Comparison of ENCODE assay signal across 1 fruit fly cellular context in the genomic region with DNA sequence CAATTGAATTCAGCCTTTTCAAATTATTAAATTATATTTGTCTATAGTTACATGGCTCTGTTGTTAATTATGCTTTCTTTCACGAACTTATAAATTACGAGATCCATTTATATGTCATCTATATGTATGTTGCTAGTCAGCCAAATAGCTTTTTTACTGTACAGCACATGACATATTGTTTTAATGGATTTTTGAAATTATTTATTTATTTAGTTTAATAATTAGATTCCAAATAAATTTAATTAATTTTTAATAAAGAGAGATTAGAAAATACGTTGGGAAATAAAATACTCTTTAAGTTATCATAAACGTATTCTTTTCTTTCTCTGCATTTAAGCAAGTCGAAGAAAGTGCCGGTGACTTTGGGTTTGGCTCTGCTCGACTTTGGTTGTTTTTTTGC.
TF ChIP-seq lines count a peak whose summit lies in the region.

No protein-coding gene starts in this region.

TF ChIP-seq in whole organism, embryonic, 481 proteins besides CTCF, POLR2A, EP300 and RAD21 (continued from another document):
- TF ChIP-seq CG14710 (tag; optimal IDR thresholded peaks at IDR 0.05; lab: Kevin White, UChicago) (peak; percentile 46), Sry-β (GFP tag; optimal IDR thresholded peaks at IDR 0.05; lab: Kevin White, UChicago) (no peak), Fer2 (tag; optimal IDR thresholded peaks at IDR 0.05; lab: Kevin White, UChicago) (no peak), fd96Cb (tag; optimal IDR thresholded peaks at IDR 0.05; lab: Kevin White, UChicago) (peak; percentile 49), gfzf (GFP tag; optimal IDR thresholded peaks at IDR 0.05; lab: Kevin White, UChicago) (no peak), CG5245 (GFP tag; optimal IDR thresholded peaks at IDR 0.05; lab: Kevin White, UChicago) (no peak), CG32532 (GFP tag; IDR thresholded peaks at IDR 0.05; lab: Robert Waterston, UW) (no peak), gt (GFP tag; IDR thresholded peaks at IDR 0.05; lab: Robert Waterston, UW) (no peak), Hmr (GFP tag; optimal IDR thresholded peaks at IDR 0.05; lab: Kevin White, UChicago) (no peak), nmo (GFP tag; optimal IDR thresholded peaks at IDR 0.05; lab: Kevin White, UChicago) (peak; percentile 71), tll (GFP tag; optimal IDR thresholded peaks at IDR 0.05; lab: Kevin White, UChicago) (no peak), CG10267 (tag; optimal IDR thresholded peaks at IDR 0.05; lab: Kevin White, UChicago) (peak; percentile 29), CG12391 (tag; optimal IDR thresholded peaks at IDR 0.05; lab: Kevin White, UChicago) (peak; percentile 45), wek (GFP tag; optimal IDR thresholded peaks at IDR 0.05; lab: Kevin White, UChicago) (no peak), Myb (GFP tag; optimal IDR thresholded peaks at IDR 0.05; lab: Kevin White, UChicago) (no peak), sima (GFP tag; optimal IDR thresholded peaks at IDR 0.05; lab: Kevin White, UChicago) (no peak), Drgx (GFP tag; IDR thresholded peaks at IDR 0.05; lab: Robert Waterston, UW) (no peak), CG9437 (GFP tag; optimal IDR thresholded peaks at IDR 0.05; lab: Kevin White, UChicago) (peak; percentile 42), Oli (tag; optimal IDR thresholded peaks at IDR 0.05; lab: Kevin White, UChicago) (peak; percentile 34), TFAM (GFP tag; optimal IDR thresholded peaks at IDR 0.05; lab: Kevin White, UChicago) (no peak), CoRest (tag; optimal IDR thresholded peaks at IDR 0.05; lab: Kevin White, UChicago) (peak; percentile 44), Sox100B (GFP tag; optimal IDR thresholded peaks at IDR 0.05; lab: Kevin White, UChicago) (peak; percentile 73), D19A (tag; optimal IDR thresholded peaks at IDR 0.05; lab: Kevin White, UChicago) (peak; percentile 52), CG13894 (tag; optimal IDR thresholded peaks at IDR 0.05; lab: Kevin White, UChicago) (no peak), amos (GFP tag; IDR thresholded peaks at IDR 0.05; lab: Robert Waterston, UW; ENCODE audit: partially characterized antibody) (no peak), sens (GFP tag; lab: Kevin White, UChicago) (peak; percentile 63), cad (GFP tag; optimal IDR thresholded peaks at IDR 0.05; lab: Kevin White, UChicago) (no peak), Sin3A (optimal IDR thresholded peaks at IDR 0.05; lab: Kevin White, UChicago) (no peak), CG11696 (GFP tag; IDR thresholded peaks at IDR 0.05; lab: Robert Waterston, UW) (no peak), CG5180 (GFP tag; optimal IDR thresholded peaks at IDR 0.05; lab: Kevin White, UChicago) (no peak), run (tag; optimal IDR thresholded peaks at IDR 0.05; lab: Kevin White, UChicago) (no peak)
